Fruit fly (Drosophila melanogaster) whole organism, prepupa: Measurements from ENCODE around the gene CG11695.
A peak's percentile ranks its signal among the peaks of the same experiment; 100 is the strongest.

Experiments
- Blimp-1 ChIP-seq: fragments of 200-800 bp; sonication (Bioruptor generic); optimal IDR thresholded peaks from 3 replicates; lab custom pipeline; 2017; ENCODE audit warnings: missing biosample characterization, missing genetic modification characterization, mild to moderate bottlenecking, moderate library complexity, missing genetic modification reagents
- CG10631 ChIP-seq: fragments of 200-800 bp; sonication (Bioruptor generic); optimal IDR thresholded peaks from 2 replicates; lab custom pipeline; 2016; ENCODE audit warnings: missing biosample characterization, missing genetic modification characterization
- CG10669 ChIP-seq: fragments of 200-800 bp; sonication (Bioruptor generic); optimal IDR thresholded peaks from 3 replicates; lab custom pipeline; 2018; ENCODE audit warnings: missing biosample characterization, mild to moderate bottlenecking, missing genetic modification characterization, moderate library complexity
- CG15336 ChIP-seq: fragments of 200-800 bp; sonication (Bioruptor generic); IDR thresholded peaks from 2 replicates; pipeline ENCODE4 v1.3.6; 2022; ENCODE audit warnings: missing biosample characterization, missing genetic modification characterization
- CG1621 ChIP-seq: fragments of 200-800 bp; sonication (Bioruptor generic); optimal IDR thresholded peaks from 3 replicates; lab custom pipeline; 2018; ENCODE audit warnings: missing biosample characterization, mild to moderate bottlenecking, missing genetic modification characterization
- CG3032 ChIP-seq: fragments of 200-800 bp; optimal IDR thresholded peaks from 2 replicates; lab custom pipeline; 2019; ENCODE audit warnings: missing biosample characterization, mild to moderate bottlenecking, missing genetic modification characterization, moderate library complexity
- CG31627 ChIP-seq: fragments of 200-800 bp; sonication (Bioruptor generic); optimal IDR thresholded peaks from 3 replicates; lab custom pipeline; 2016; ENCODE audit warnings: missing biosample characterization, missing genetic modification characterization
- CG32006 ChIP-seq: fragments of 200-800 bp; sonication (Bioruptor generic); optimal IDR thresholded peaks from 3 replicates; lab custom pipeline; 2017; ENCODE audit warnings: missing biosample characterization, mild to moderate bottlenecking, missing genetic modification characterization
- CG34406 ChIP-seq: fragments of 200-800 bp; sonication (Bioruptor generic); optimal IDR thresholded peaks from 3 replicates; lab custom pipeline; 2016; ENCODE audit warnings: missing biosample characterization, missing genetic modification characterization
- CG3919 ChIP-seq: fragments of 200-800 bp; sonication (Bioruptor generic); optimal IDR thresholded peaks from 3 replicates; lab custom pipeline; 2016; ENCODE audit warnings: missing biosample characterization, missing genetic modification characterization
- CG4318 ChIP-seq: fragments of 200-800 bp; sonication (Bioruptor generic); optimal IDR thresholded peaks from 3 replicates; lab custom pipeline; 2017; ENCODE audit warnings: missing biosample characterization, mild to moderate bottlenecking, missing genetic modification characterization
- CG6163 ChIP-seq: fragments of 200-800 bp; sonication (Bioruptor generic); IDR thresholded peaks from 3 replicates; pipeline ENCODE4 v1.3.6; 2022; ENCODE audit warnings: missing biosample characterization, missing genetic modification characterization
- CG6276 ChIP-seq: fragments of 200-800 bp; sonication (Bioruptor generic); optimal IDR thresholded peaks from 2 replicates; lab custom pipeline; 2017; ENCODE audit warnings: missing biosample characterization, mild to moderate bottlenecking, missing genetic modification characterization
- CG6808 ChIP-seq: fragments of 200-800 bp; sonication (Bioruptor generic); optimal IDR thresholded peaks from 3 replicates; lab custom pipeline; 2017; ENCODE audit warnings: missing biosample characterization, missing genetic modification characterization, mild to moderate bottlenecking, moderate library complexity, missing genetic modification reagents
- CG6854 ChIP-seq: fragments of 200-800 bp; sonication (Bioruptor generic); optimal IDR thresholded peaks from 2 replicates; lab custom pipeline; 2017; ENCODE audit warnings: missing biosample characterization, mild to moderate bottlenecking, missing genetic modification characterization
- CG7368 ChIP-seq: fragments of 200-800 bp; sonication (Bioruptor generic); optimal IDR thresholded peaks from 3 replicates; lab custom pipeline; 2016; ENCODE audit warnings: missing biosample characterization, missing genetic modification characterization
- CG8119 ChIP-seq: fragments of 200-800 bp; sonication (Bioruptor generic); IDR thresholded peaks from 3 replicates; pipeline ENCODE4 v1.3.6; 2022; ENCODE audit warnings: missing biosample characterization, missing genetic modification characterization
- CG8319 ChIP-seq: fragments of 200-800 bp; sonication (Bioruptor generic); optimal IDR thresholded peaks from 3 replicates; lab custom pipeline; 2016; ENCODE audit warnings: missing biosample characterization, missing genetic modification characterization
- CG8632 ChIP-seq: fragments of 200-800 bp; sonication (Bioruptor generic); optimal IDR thresholded peaks from 3 replicates; lab custom pipeline; 2016; ENCODE audit warnings: missing biosample characterization, missing genetic modification characterization
- Eip75B ChIP-seq: fragments of 200-800 bp; sonication (Bioruptor generic); optimal IDR thresholded peaks from 3 replicates; lab custom pipeline; 2016; ENCODE audit warnings: missing biosample characterization, missing genetic modification characterization
- Eip78C ChIP-seq: fragments of 200-800 bp; sonication (Bioruptor generic); peaks from one replicate; lab custom pipeline; 2016; ENCODE audit warnings: missing biosample characterization, missing genetic modification characterization
- Ets96B ChIP-seq: fragments of 200-800 bp; optimal IDR thresholded peaks from 2 replicates; lab custom pipeline; 2019; ENCODE audit warnings: missing biosample characterization, mild to moderate bottlenecking, missing genetic modification characterization, moderate library complexity
- Gug ChIP-seq: fragments of 200-800 bp; sonication (Bioruptor generic); IDR thresholded peaks from 2 replicates; pipeline ENCODE4 v1.3.6; 2022; ENCODE audit warnings: missing biosample characterization, missing genetic modification characterization
- Hr38 ChIP-seq: sonication (Bioruptor generic); optimal IDR thresholded peaks from 2 replicates; lab custom pipeline; 2016; ENCODE audit warnings: missing biosample characterization, missing genetic modification characterization
- Hr4 ChIP-seq: fragments of 200-800 bp; sonication (Bioruptor generic); optimal IDR thresholded peaks from 3 replicates; lab custom pipeline; 2016; ENCODE audit warnings: missing biosample characterization, missing genetic modification characterization
- Lpt ChIP-seq: fragments of 200-800 bp; sonication (Bioruptor generic); optimal IDR thresholded peaks from 3 replicates; lab custom pipeline; 2016; ENCODE audit warnings: missing biosample characterization, missing genetic modification characterization
- OdsH ChIP-seq: fragments of 200-800 bp; sonication (Bioruptor generic); optimal IDR thresholded peaks from 3 replicates; lab custom pipeline; 2016; ENCODE audit warnings: missing biosample characterization, missing genetic modification characterization
- Sox102F ChIP-seq: fragments of 200-800 bp; sonication (Bioruptor generic); optimal IDR thresholded peaks from 2 replicates; lab custom pipeline; 2016; ENCODE audit warnings: missing biosample characterization, mild to moderate bottlenecking, missing genetic modification characterization
- Sox14 ChIP-seq: fragments of 200-800 bp; sonication (Bioruptor generic); optimal IDR thresholded peaks from 3 replicates; lab custom pipeline; 2016; ENCODE audit warnings: missing biosample characterization, missing genetic modification characterization
- Sox15 ChIP-seq: fragments of 200-800 bp; sonication (Bioruptor generic); optimal IDR thresholded peaks from 3 replicates; lab custom pipeline; 2016; ENCODE audit warnings: missing biosample characterization, missing genetic modification characterization
- acj6 ChIP-seq: fragments of 200-800 bp; sonication (Bioruptor generic); optimal IDR thresholded peaks from 3 replicates; lab custom pipeline; 2016; ENCODE audit warnings: missing biosample characterization, missing genetic modification characterization
- cyc ChIP-seq: fragments of 200-800 bp; sonication (Bioruptor generic); optimal IDR thresholded peaks from 3 replicates; lab custom pipeline; 2016; ENCODE audit warnings: missing biosample characterization, missing genetic modification characterization
- dsx ChIP-seq: fragments of 200-800 bp; optimal IDR thresholded peaks from 3 replicates; lab custom pipeline; 2019; ENCODE audit warnings: missing biosample characterization, mild to moderate bottlenecking, missing genetic modification characterization, moderate library complexity; ENCODE audit not compliant: poor library complexity, severe bottlenecking
- eg ChIP-seq: fragments of 200-800 bp; sonication (Bioruptor generic); IDR thresholded peaks from 3 replicates; pipeline ENCODE4 v1.3.6; 2022; ENCODE audit warnings: missing biosample characterization, missing genetic modification characterization
- fd59A ChIP-seq: fragments of 200-800 bp; sonication (Bioruptor generic); optimal IDR thresholded peaks from 2 replicates; lab custom pipeline; 2017; ENCODE audit warnings: missing biosample characterization, mild to moderate bottlenecking, missing genetic modification characterization, missing genetic modification reagents
- fd85E ChIP-seq: fragments of 200-800 bp; sonication (Bioruptor generic); optimal IDR thresholded peaks from 3 replicates; lab custom pipeline; 2016; ENCODE audit warnings: missing biosample characterization, missing genetic modification characterization
- fkh ChIP-seq: fragments of 200-800 bp; sonication (Bioruptor generic); optimal IDR thresholded peaks from 3 replicates; lab custom pipeline; 2017; ENCODE audit warnings: missing biosample characterization, mild to moderate bottlenecking, missing genetic modification characterization, moderate library complexity
- lz ChIP-seq: fragments of 200-800 bp; sonication (Bioruptor generic); optimal IDR thresholded peaks from 3 replicates; lab custom pipeline; 2016; ENCODE audit warnings: missing biosample characterization, missing genetic modification characterization
- pdm3 ChIP-seq: fragments of 200-800 bp; sonication (Bioruptor generic); optimal IDR thresholded peaks from 3 replicates; lab custom pipeline; 2016; ENCODE audit warnings: missing biosample characterization, missing genetic modification characterization
- ss ChIP-seq, 2 experiments: fragments of 200-800 bp; sonication (Bioruptor generic); optimal IDR thresholded peaks; 2 replicates in 1 of 2; 3 replicates in 1 of 2; lab custom pipeline; 2017 to 2018; ENCODE audit warnings: mild to moderate bottlenecking in 2 of 2, missing biosample characterization in 2 of 2, missing genetic modification characterization in 2 of 2, moderate library complexity in 1 of 2
- svp ChIP-seq: fragments of 200-800 bp; sonication (Bioruptor generic); peaks from one replicate; lab custom pipeline; 2016; ENCODE audit warnings: missing biosample characterization, missing genetic modification characterization

Gene CG11695

DNA sequence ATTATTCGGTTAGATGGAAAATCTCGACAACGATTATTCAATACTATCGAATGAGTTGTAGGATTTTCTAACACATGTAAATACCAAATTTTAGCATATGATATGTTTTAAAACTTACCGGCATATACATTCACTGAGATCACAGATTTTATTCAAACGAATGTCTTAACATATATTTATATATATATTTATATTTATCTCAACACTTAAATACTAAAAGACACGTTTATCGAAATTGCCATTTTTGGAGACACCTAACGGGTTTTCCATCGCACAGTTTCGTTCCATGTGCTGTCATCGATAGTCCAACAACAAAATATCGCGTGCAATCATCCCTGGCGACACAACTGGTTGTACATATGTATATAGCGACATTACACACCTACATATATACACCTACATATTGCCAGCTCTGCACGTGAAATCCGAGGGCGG, 35.0 kb downstream of the CG11695 start, which contains the start of the genes CG2247 and CG1703:
Gene CG2247, minus strand, starts transcription at position 8 of the 435 bp plus-strand sequence.
Gene CG1703, plus strand, starts transcription at position 283 of the 435 bp plus-strand sequence.
- TF ChIP-seq CG10631 (no peak), Gug (GFP tag; lab: Robert Waterston, UW) (no peak), fd85E (no peak), Sox102F (no peak), CG6808 (GFP tag; lab: Kevin White, UChicago) (no peak), Eip75B (GFP tag; lab: Kevin White, UChicago) (no peak), CG8119 (GFP tag; lab: Robert Waterston, UW) (no peak), CG1621 (no peak), pdm3 (GFP tag; lab: Kevin White, UChicago) (no peak), fkh (GFP tag; lab: Kevin White, UChicago) (no peak), CG32006 (GFP tag; lab: Kevin White, UChicago) (no peak), CG34406 (no peak), CG3032 (no peak), CG8319 (GFP tag; lab: Kevin White, UChicago) (no peak), CG10669 (GFP tag; lab: Kevin White, UChicago) (no peak), fd59A (GFP tag; lab: Kevin White, UChicago) (no peak), cyc (GFP tag; lab: Kevin White, UChicago) (no peak), Blimp-1 (GFP tag; lab: Kevin White, UChicago) (no peak)

- TF ChIP-seq Sox15 (GFP tag; lab: Kevin White, UChicago) (no peak), dsx (GFP tag; lab: Kevin White, UChicago) (peak; percentile 46), CG3919 (GFP tag; lab: Kevin White, UChicago) (no peak), fkh (GFP tag; lab: Kevin White, UChicago) (peak; percentile 47), Blimp-1 (GFP tag; lab: Kevin White, UChicago) (no peak), eg (GFP tag; lab: Robert Waterston, UW) (0 out of 3 replicates have a peak, but pooled peaks have one; percentile 17), CG6854 (GFP tag; lab: Kevin White, UChicago) (no peak), Hr38 (no peak), Hr4 (GFP tag; lab: Kevin White, UChicago) (no peak), CG6808 (GFP tag; lab: Kevin White, UChicago) (peak; percentile 56), CG4318 (GFP tag; lab: Kevin White, UChicago) (no peak), Eip78C (GFP tag; lab: Kevin White, UChicago) (peak; percentile 46), Sox102F (no peak)
These were observed 39.2 kb downstream of the CG11695 start, which contains the start of the genes RPA3 and Met for dm6 chrX:11615652-11616495. Gene RPA3 (minus strand): TSS chrX:11615840. Gene Met (plus strand): TSS chrX:11616124.

- peak; percentile 25; the same call in 1 of the 3 replicates for TF ChIP-seq CG8119 (GFP tag; lab: Robert Waterston, UW)
- TF ChIP-seq CG6163 (GFP tag; lab: Robert Waterston, UW), result peak; percentile 65; the same call in 1 of the 3 replicates
- peak; percentile 48; the same call in 1 of the 2 replicates for TF ChIP-seq CG15336 (GFP tag; lab: Robert Waterston, UW)
- peak; percentile 4 for TF ChIP-seq Lpt (GFP tag; lab: Kevin White, UChicago)
- peak; percentile 40 for TF ChIP-seq CG6854 (GFP tag; lab: Kevin White, UChicago)
- no peak for TF ChIP-seq Sox14
- TF ChIP-seq CG7368 (GFP tag; lab: Kevin White, UChicago), result no peak
- TF ChIP-seq ss (GFP tag; optimal IDR thresholded peaks at IDR 0.05; lab: Kevin White, UChicago), result peak; percentile 63 to 76
These were observed 39.8 kb downstream of the CG11695 start for dm6 chrX:11616496-11616952.

DNA sequence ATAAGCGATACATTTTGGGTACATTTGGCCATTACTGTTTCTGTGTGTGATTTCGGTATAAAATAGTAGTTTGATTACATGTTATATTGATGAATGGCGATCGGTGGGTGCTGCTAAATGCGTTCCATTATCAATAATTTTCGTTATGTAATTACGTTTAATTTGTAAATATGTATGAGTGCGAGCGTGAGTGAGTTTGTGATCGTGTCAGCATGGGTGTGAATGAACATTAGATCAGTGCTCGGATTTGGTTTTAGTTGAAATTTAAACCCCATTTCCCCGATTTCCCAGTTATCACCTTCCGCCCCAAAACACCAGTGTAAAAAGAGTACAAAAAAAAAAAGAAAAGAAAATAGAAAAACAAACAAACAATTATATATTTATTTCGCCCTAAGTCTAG, 42.9 kb downstream of the CG11695 start:
- no peak for TF ChIP-seq svp (GFP tag; lab: Kevin White, UChicago)
- no peak for TF ChIP-seq Blimp-1 (GFP tag; lab: Kevin White, UChicago)
- TF ChIP-seq acj6, result no peak
- TF ChIP-seq CG31627 (GFP tag; lab: Kevin White, UChicago), result no peak
- no peak for TF ChIP-seq Sox102F
- no peak for TF ChIP-seq CG6854 (GFP tag; lab: Kevin White, UChicago)
- TF ChIP-seq CG8632 (GFP tag; lab: Kevin White, UChicago), result no peak
- TF ChIP-seq Ets96B (tag; lab: Kevin White, UChicago), result no peak
- no peak for TF ChIP-seq CG6276 (GFP tag; lab: Kevin White, UChicago)
- no peak for TF ChIP-seq OdsH (GFP tag; lab: Kevin White, UChicago)
- TF ChIP-seq lz, result no peak
- TF ChIP-seq fd59A (GFP tag; lab: Kevin White, UChicago), result no peak
